Worm (Caenorhabditis elegans): ENCODE measurements around the gene srw-54.

ce11 chrV:16581061-16581460 is 30.1 kb upstream of the srw-54 start:
- TF ChIP-seq nhr-11 (tag; optimal IDR thresholded peaks at IDR 0.05): no peak
- no peak for TF ChIP-seq unc-130 (tag; optimal IDR thresholded peaks at IDR 0.05)
- TF ChIP-seq ama-1 (optimal IDR thresholded peaks at IDR 0.05): no peak
- no peak for TF ChIP-seq nhr-237 (tag; optimal IDR thresholded peaks at IDR 0.05)
- TF ChIP-seq nhr-77 (tag; optimal IDR thresholded peaks at IDR 0.05): no peak
- TF ChIP-seq nhr-84 (tag; optimal IDR thresholded peaks at IDR 0.05): no peak
- TF ChIP-seq aha-1 (tag; optimal IDR thresholded peaks at IDR 0.05): no peak
- no peak for TF ChIP-seq fos-1 (tag; optimal IDR thresholded peaks at IDR 0.05)
- no peak for TF ChIP-seq nhr-76 (tag; optimal IDR thresholded peaks at IDR 0.05)
- TF ChIP-seq swsn-7 (tag; optimal IDR thresholded peaks at IDR 0.05): no peak
